Worm (Caenorhabditis elegans) whole organism, L4/young adult: ENCODE results near the gene M02G9.4.

Experiments used
- W03F9.2 ChIP-seq: fragments of 150-350 bp; optimal IDR thresholded peaks from 2 replicates; lab custom pipeline; 2014; ENCODE audit warnings: missing biosample characterization, missing genetic modification characterization
- dao-5 ChIP-seq: sonication (generic microtip); optimal IDR thresholded peaks from 2 replicates; lab custom pipeline; 2016; ENCODE audit warnings: missing genotype, missing genetic modification characterization, moderate library complexity, missing compliant biosample characterization
- him-1 ChIP-seq: sonication (generic microtip); optimal IDR thresholded peaks from 2 replicates; lab custom pipeline; 2016; ENCODE audit warnings: missing genotype, missing genetic modification reagents, missing genetic modification characterization, missing compliant biosample characterization

DNA sequence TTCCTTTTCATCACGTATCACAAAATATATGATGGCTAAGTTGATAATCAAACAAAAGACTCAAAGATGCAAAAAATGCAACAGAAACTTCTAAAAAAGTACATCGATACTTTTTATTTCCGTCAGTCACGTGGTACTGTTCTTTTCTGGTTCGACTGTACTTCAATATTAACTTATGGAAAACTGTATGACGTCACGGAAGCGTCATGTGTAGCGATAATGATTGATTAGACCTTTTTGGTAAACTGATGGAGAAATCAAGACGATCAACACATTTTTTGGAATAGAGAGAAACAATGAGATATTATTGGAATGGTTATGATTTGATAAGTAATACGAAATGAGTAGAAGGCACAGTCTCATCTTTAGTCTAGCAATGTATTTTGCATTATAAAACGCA lies 22.8 kb upstream of the M02G9.4 start:
- no peak for TF ChIP-seq dao-5 (tag; lab: Kevin White, UChicago)
- no peak for TF ChIP-seq him-1
- no peak for TF ChIP-seq W03F9.2 (tag; lab: Kevin White, UChicago)
